Fruit fly (Drosophila melanogaster): Measurements from ENCODE around the gene CG33494.

Gene CG33494

dm6 chr3R:25519465-25520071, 24.6 kb upstream of the CG33494 start (continued):
- TF ChIP-seq Ssrp (tag; optimal IDR thresholded peaks at IDR 0.05) (peak; percentile 39), HHEX (GFP tag; optimal IDR thresholded peaks at IDR 0.05) (peak; percentile 25), CG17359 (tag; optimal IDR thresholded peaks at IDR 0.05) (peak; percentile 23)

- TF ChIP-seq cg (GFP tag; optimal IDR thresholded peaks at IDR 0.05): peak; percentile 60
- TF ChIP-seq Med (GFP tag): peak; percentile 49
- no peak for TF ChIP-seq Trl (optimal IDR thresholded peaks at IDR 0.05)
- TF ChIP-seq Trl (GFP tag; optimal IDR thresholded peaks at IDR 0.05): no peak
- TF ChIP-seq sr (GFP tag; IDR thresholded peaks at IDR 0.05): no peak
- no peak for TF ChIP-seq sd (tag; optimal IDR thresholded peaks at IDR 0.05)
- TF ChIP-seq CG32767 (GFP tag; IDR thresholded peaks at IDR 0.05): 0 out of 2 replicates have a peak, but pooled peaks have one; percentile 28
Measured at dm6 chr3R:25518584-25518983, 23.6 kb upstream of the CG33494 start.

dm6 chr3R:25518099-25518567, 23.2 kb upstream of the CG33494 start:
- peak; percentile 43 for TF ChIP-seq abd-A (tag; optimal IDR thresholded peaks at IDR 0.05)
- TF ChIP-seq CG9932 (GFP tag; IDR thresholded peaks at IDR 0.05): 0 out of 2 replicates have a peak, but pooled peaks have one; percentile 8
- no peak for TF ChIP-seq zf30C (GFP tag; optimal IDR thresholded peaks at IDR 0.05)
- 0 out of 2 replicates have a peak, but pooled peaks have one; percentile 6 for TF ChIP-seq CG31224 (GFP tag; IDR thresholded peaks at IDR 0.05)
- no peak for TF ChIP-seq CG32772 (GFP tag; IDR thresholded peaks at IDR 0.05)
- TF ChIP-seq org-1 (GFP tag; optimal IDR thresholded peaks at IDR 0.05): no peak
- TF ChIP-seq CG17612 (GFP tag; IDR thresholded peaks at IDR 0.05): no peak
- no peak for TF ChIP-seq bcd (GFP tag; optimal IDR thresholded peaks at IDR 0.05)
- no peak for TF ChIP-seq hb (GFP tag; IDR thresholded peaks at IDR 0.05; ENCODE audit: partially characterized antibody)
- no peak for TF ChIP-seq CG7928 (GFP tag; optimal IDR thresholded peaks at IDR 0.05)
- TF ChIP-seq Drgx (GFP tag; IDR thresholded peaks at IDR 0.05): 0 out of 2 replicates have a peak, but pooled peaks have one; percentile 16
- peak; percentile 37 for TF ChIP-seq nom (GFP tag; optimal IDR thresholded peaks at IDR 0.05)
- TF ChIP-seq bsh (GFP tag; optimal IDR thresholded peaks at IDR 0.05): peak in 1 of 2 experiments; percentile 42
- 0 out of 2 replicates have a peak, but pooled peaks have one; percentile 29 for TF ChIP-seq chm (GFP tag; IDR thresholded peaks at IDR 0.05)
- peak; percentile 13 for TF ChIP-seq pros (GFP tag; optimal IDR thresholded peaks at IDR 0.05)
- TF ChIP-seq D19B (GFP tag; optimal IDR thresholded peaks at IDR 0.05): no peak
- no peak for TF ChIP-seq Antp (GFP tag; optimal IDR thresholded peaks at IDR 0.05)
- TF ChIP-seq eyg (GFP tag; optimal IDR thresholded peaks at IDR 0.05): no peak
- no peak for TF ChIP-seq Fer1 (GFP tag; optimal IDR thresholded peaks at IDR 0.05)
- TF ChIP-seq Deaf1 (tag; optimal IDR thresholded peaks at IDR 0.05): peak; percentile 21
- peak; percentile 73 for TF ChIP-seq Jarid2 (GFP tag; optimal IDR thresholded peaks at IDR 0.05)
- TF ChIP-seq Trl (optimal IDR thresholded peaks at IDR 0.05): peak; percentile 80 to 83
- TF ChIP-seq Trl (GFP tag; optimal IDR thresholded peaks at IDR 0.05): peak; percentile 5
- TF ChIP-seq fd64A (GFP tag; optimal IDR thresholded peaks at IDR 0.05): no peak
- peak; percentile 65 for TF ChIP-seq sqz (GFP tag; optimal IDR thresholded peaks at IDR 0.05)
- TF ChIP-seq CG3065 (GFP tag; optimal IDR thresholded peaks at IDR 0.05): no peak

dm6 chr3R:25517521-25517920, 22.6 kb upstream of the CG33494 start:
- TF ChIP-seq Dip3 (GFP tag; optimal IDR thresholded peaks at IDR 0.05): no peak
- TF ChIP-seq grau (tag; optimal IDR thresholded peaks at IDR 0.05): peak; percentile 13
- peak; percentile 39 for TF ChIP-seq sens (GFP tag)
- no peak for TF ChIP-seq sim (GFP tag; IDR thresholded peaks at IDR 0.05)
